Fruit fly (Drosophila melanogaster) Kc167 (cell line): ENCODE data around the gene Rint1.

Source experiments
- Myc ChIP-seq: fragments of >200 bp; optimal IDR thresholded peaks from 2 replicates; lab custom pipeline; 2017; ENCODE audit warnings: missing external identifiers
- Sin3A ChIP-seq: fragments of >200 bp; optimal IDR thresholded peaks from 2 replicates; lab custom pipeline; 2018; ENCODE audit warnings: missing external identifiers
- h ChIP-seq: fragments of >200 bp; optimal IDR thresholded peaks from 3 replicates; lab custom pipeline; 2018; ENCODE audit warnings: missing external identifiers
- insv ChIP-seq: fragments of >200 bp; optimal IDR thresholded peaks from 3 replicates; lab custom pipeline; 2018; ENCODE audit warnings: missing external identifiers
- psq ChIP-seq: fragments of >200 bp; optimal IDR thresholded peaks from 2 replicates; lab custom pipeline; 2017; ENCODE audit warnings: missing external identifiers
- ttk ChIP-seq: sonication (Bioruptor generic); optimal IDR thresholded peaks from 2 replicates; lab custom pipeline; 2017; ENCODE audit warnings: missing external identifiers

dm6 chr3L:7371290-7371689, 47.9 kb downstream of the Rint1 start:
- no peak for TF ChIP-seq ttk (lab: Kevin White, UChicago)
- TF ChIP-seq Sin3A (lab: Kevin White, UChicago): no peak
- no peak for TF ChIP-seq h (lab: Kevin White, UChicago)
- no peak for TF ChIP-seq Myc (lab: Kevin White, UChicago)
- no peak for TF ChIP-seq insv (lab: Kevin White, UChicago)
- TF ChIP-seq psq (lab: Kevin White, UChicago): no peak
